Worm (Caenorhabditis elegans) whole organism, early embryonic: ENCODE measurements around the gene srd-33.

Experiments used
- aly-1 ChIP-seq: sonication (generic microtip); optimal IDR thresholded peaks from 2 replicates; lab custom pipeline; 2016; ENCODE audit warnings: missing genetic modification characterization, missing compliant biosample characterization
- ama-1 ChIP-seq: fragments of 150-350 bp; optimal IDR thresholded peaks from 2 replicates; lab custom pipeline; 2014
- ceh-13 ChIP-seq: fragments of 200-800 bp; sonication (Bioruptor generic); optimal IDR thresholded peaks from 2 replicates; lab custom pipeline; 2018; ENCODE audit warnings: mild to moderate bottlenecking, missing genetic modification characterization, missing compliant biosample characterization
- ceh-36 ChIP-seq: sonication (generic microtip); optimal IDR thresholded peaks from 2 replicates; lab custom pipeline; 2016; ENCODE audit warnings: missing genetic modification characterization, inconsistent platforms, missing compliant biosample characterization
- hmg-4 ChIP-seq: fragments of 200-800 bp; sonication (Bioruptor generic); optimal IDR thresholded peaks from 2 replicates; lab custom pipeline; 2018; ENCODE audit warnings: mild to moderate bottlenecking, missing genetic modification characterization, missing compliant biosample characterization
- pes-1 ChIP-seq: fragments of 200-800 bp; sonication (Bioruptor generic); IDR thresholded peaks from 2 replicates; pipeline ENCODE4 v1.3.6; 2022; ENCODE audit warnings: missing genetic modification reagents, missing genetic modification characterization, missing compliant biosample characterization
- scrt-1 ChIP-seq: fragments of 200-800 bp; sonication (Bioruptor generic); IDR thresholded peaks from 2 replicates; pipeline ENCODE4 v1.3.6; 2022; ENCODE audit warnings: missing genetic modification characterization, missing compliant biosample characterization
- sea-1 ChIP-seq: fragments of 200-800 bp; sonication (Bioruptor generic); conservative IDR thresholded peaks from 2 replicates; pipeline ENCODE4 v1.3.6; 2022; ENCODE audit warnings: missing genetic modification characterization, missing compliant biosample characterization
- tbx-37 ChIP-seq: fragments of 200-800 bp; sonication (Bioruptor generic); conservative IDR thresholded peaks from 2 replicates; pipeline ENCODE4 v1.3.6; 2022; ENCODE audit warnings: missing genetic modification reagents, missing genetic modification characterization, missing compliant biosample characterization
- tra-4 ChIP-seq: sonication (generic microtip); optimal IDR thresholded peaks from 2 replicates; lab custom pipeline; 2017; ENCODE audit warnings: missing genetic modification characterization, missing compliant biosample characterization

srd-33 gene

DNA sequence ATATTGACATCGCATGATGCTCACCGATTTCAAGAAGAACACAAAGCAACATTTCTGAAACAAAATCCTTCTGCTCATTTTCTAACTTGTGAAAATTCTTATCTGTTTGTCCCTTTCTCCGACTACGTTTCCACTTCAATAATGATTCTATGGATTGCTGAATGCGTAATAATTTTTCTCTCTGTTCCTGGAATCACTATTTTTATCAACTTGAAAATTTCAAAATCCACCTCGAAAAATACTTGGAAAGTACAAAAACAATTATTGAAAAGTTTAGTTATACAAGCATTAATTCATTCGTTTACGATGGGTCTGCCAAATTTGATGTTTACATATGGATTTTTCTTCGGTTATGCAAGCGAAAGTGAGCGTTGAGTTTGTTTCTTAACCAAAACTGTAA lies 49.9 kb downstream of the srd-33 start, which contains the start of gene srh-22:
Gene srh-22, plus strand, starts transcription at position 301 of the 400 bp plus-strand sequence.
- TF ChIP-seq ama-1 (no peak), aly-1 (no peak), sea-1 (GFP tag; lab: Robert Waterston, UW) (no peak), hmg-4 (GFP tag; lab: Kevin White, UChicago) (no peak), ceh-36 (no peak), ceh-13 (GFP tag; lab: Kevin White, UChicago) (no peak), scrt-1 (no peak), tra-4 (tag; lab: Kevin White, UChicago) (no peak), tbx-37 (no peak), pes-1 (GFP tag; lab: Robert Waterston, UW) (no peak)
